ENCODE assay signal across 6 worm cellular contexts in the genomic region with DNA sequence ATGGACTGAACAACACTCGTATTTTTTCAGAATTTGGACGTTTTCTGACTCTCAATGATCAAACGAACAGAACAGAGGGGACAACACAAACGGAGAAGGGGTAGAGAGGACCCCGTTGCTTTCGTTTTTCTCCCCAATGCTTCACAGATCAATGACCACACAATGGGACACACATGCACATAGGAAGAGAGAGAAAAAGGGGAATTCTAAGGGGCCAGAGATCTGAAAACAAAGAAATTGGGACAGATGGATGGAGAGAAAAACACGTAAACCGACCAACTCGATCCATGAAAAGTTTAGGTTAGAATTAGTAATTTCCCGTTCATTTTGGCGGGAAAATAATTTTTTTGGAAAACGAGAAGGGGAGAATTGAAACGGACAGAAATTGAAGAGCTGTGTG.
A peak's percentile ranks its signal among the peaks of the same experiment; 100 is the strongest.
TF ChIP-seq lines count a peak whose summit lies in the region.

No protein-coding gene starts in this region.

TF ChIP-seq in whole organism, L1 larva, 84 proteins besides CTCF, POLR2A, EP300 and RAD21 (continues in another document):
- TF ChIP-seq rnt-1 (tag; optimal IDR thresholded peaks at IDR 0.05; lab: Kevin White, UChicago): peak; percentile 32
- no peak for TF ChIP-seq ceh-8 (GFP tag; optimal IDR thresholded peaks at IDR 0.05; lab: Kevin White, UChicago)
- TF ChIP-seq C34B4.2 (tag; optimal IDR thresholded peaks at IDR 0.05; lab: Kevin White, UChicago): no peak
- no peak for TF ChIP-seq mep-1 (tag; optimal IDR thresholded peaks at IDR 0.05; lab: Kevin White, UChicago)
- TF ChIP-seq ama-1 (optimal IDR thresholded peaks at IDR 0.05; lab: Kevin White, UChicago): no peak
- TF ChIP-seq C04F5.9 (tag; optimal IDR thresholded peaks at IDR 0.05; lab: Kevin White, UChicago): no peak
- TF ChIP-seq nhr-84 (tag; optimal IDR thresholded peaks at IDR 0.05; lab: Kevin White, UChicago): no peak
- TF ChIP-seq efl-3 (GFP tag; optimal IDR thresholded peaks at IDR 0.05; lab: Kevin White, UChicago): no peak
- no peak for TF ChIP-seq F16B12.6 (tag; optimal IDR thresholded peaks at IDR 0.05; lab: Kevin White, UChicago)
- TF ChIP-seq dsc-1 (tag; optimal IDR thresholded peaks at IDR 0.05; lab: Kevin White, UChicago): peak; percentile 24
- TF ChIP-seq lin-14 (GFP tag; optimal IDR thresholded peaks at IDR 0.05; lab: Kevin White, UChicago): peak; percentile 68
- no peak for TF ChIP-seq zip-4 (GFP tag; optimal IDR thresholded peaks at IDR 0.05; lab: Kevin White, UChicago)
- TF ChIP-seq fkh-8 (tag; optimal IDR thresholded peaks at IDR 0.05; lab: Kevin White, UChicago): no peak
- no peak for TF ChIP-seq swsn-7 (tag; optimal IDR thresholded peaks at IDR 0.05; lab: Kevin White, UChicago)
- peak; percentile 55 for TF ChIP-seq nhr-71 (tag; optimal IDR thresholded peaks at IDR 0.05; lab: Kevin White, UChicago)

TF ChIP-seq in whole organism, L2 larva, 48 proteins besides CTCF, POLR2A, EP300 and RAD21:
- TF ChIP-seq F13H6.1 (tag; optimal IDR thresholded peaks at IDR 0.05; lab: Kevin White, UChicago) (peak; percentile 22), mdl-1 (tag; optimal IDR thresholded peaks at IDR 0.05; lab: Kevin White, UChicago) (peak; percentile 34 to 38), egl-27 (tag; optimal IDR thresholded peaks at IDR 0.05; lab: Kevin White, UChicago) (no peak), zag-1 (tag; optimal IDR thresholded peaks at IDR 0.05; lab: Kevin White, UChicago) (peak; percentile 12), sma-9 (GFP tag; optimal IDR thresholded peaks at IDR 0.05; lab: Kevin White, UChicago) (peak; percentile 11), sma-9 (tag; optimal IDR thresholded peaks at IDR 0.05; lab: Kevin White, UChicago) (no peak)

TF ChIP-seq in whole organism, L3 larva, 47 proteins besides CTCF, POLR2A, EP300 and RAD21:
- no peak for TF ChIP-seq ztf-11 (tag; optimal IDR thresholded peaks at IDR 0.05; lab: Kevin White, UChicago)
- TF ChIP-seq nfya-1 (tag; optimal IDR thresholded peaks at IDR 0.05; lab: Kevin White, UChicago; ENCODE audit: insufficient read depth): peak; percentile 34
- TF ChIP-seq lin-39 (tag; optimal IDR thresholded peaks at IDR 0.05; lab: Kevin White, UChicago): no peak
TF ChIP-seq in whole organism, L3 larva: peak in this region for 1.

TF ChIP-seq in whole organism, L4 larva, 104 proteins besides CTCF, POLR2A, EP300 and RAD21 (continues in another document):
- no peak for TF ChIP-seq zag-1 (tag; optimal IDR thresholded peaks at IDR 0.05; lab: Kevin White, UChicago)
- TF ChIP-seq hmg-1.1 (GFP tag; IDR thresholded peaks at IDR 0.05; lab: Robert Waterston, UW): peak; percentile 41; the same call in 1 of the 2 replicates
- TF ChIP-seq aly-2 (tag; optimal IDR thresholded peaks at IDR 0.05; lab: Kevin White, UChicago): no peak
- TF ChIP-seq daf-16 (GFP tag; optimal IDR thresholded peaks at IDR 0.05; lab: Kevin White, UChicago): peak in 1 of 2 experiments; percentile 6
- no peak for TF ChIP-seq daf-16 (tag; optimal IDR thresholded peaks at IDR 0.05; lab: Kevin White, UChicago)
- no peak for TF ChIP-seq T20F7.1 (GFP tag; optimal IDR thresholded peaks at IDR 0.05; lab: Kevin White, UChicago)
- TF ChIP-seq duxl-1 (tag; optimal IDR thresholded peaks at IDR 0.05; lab: Kevin White, UChicago; ENCODE audit: poor library complexity): no peak
- no peak for TF ChIP-seq snpc-4 (tag; optimal IDR thresholded peaks at IDR 0.05; lab: Kevin White, UChicago)
- no peak for TF ChIP-seq attf-4 (tag; optimal IDR thresholded peaks at IDR 0.05; lab: Kevin White, UChicago)
- no peak for TF ChIP-seq nhr-10 (tag; optimal IDR thresholded peaks at IDR 0.05; lab: Kevin White, UChicago)
- no peak for TF ChIP-seq cey-2 (tag; optimal IDR thresholded peaks at IDR 0.05; lab: Kevin White, UChicago; ENCODE audit: borderline replicate concordance, insufficient read depth)
- TF ChIP-seq madf-5 (GFP tag; IDR thresholded peaks at IDR 0.05; lab: Robert Waterston, UW): no peak
- TF ChIP-seq F44E2.7 (GFP tag; IDR thresholded peaks at IDR 0.05; lab: Robert Waterston, UW): no peak
- no peak for TF ChIP-seq mxl-2 (GFP tag; conservative IDR thresholded peaks at IDR 0.05; lab: Robert Waterston, UW)
- peak; percentile 32 for TF ChIP-seq hlh-11 (tag; optimal IDR thresholded peaks at IDR 0.05; lab: Kevin White, UChicago)
- peak in 1 of 2 experiments; percentile 9 for TF ChIP-seq hif-1 (tag; optimal IDR thresholded peaks at IDR 0.05; lab: Kevin White, UChicago)
- TF ChIP-seq saeg-2 (GFP tag; IDR thresholded peaks at IDR 0.05; lab: Robert Waterston, UW): no peak
- TF ChIP-seq ceh-28 (tag; optimal IDR thresholded peaks at IDR 0.05; lab: Kevin White, UChicago): no peak
- TF ChIP-seq arid-1 (GFP tag; conservative IDR thresholded peaks at IDR 0.05; lab: Robert Waterston, UW): no peak
- TF ChIP-seq sdz-12 (GFP tag; optimal IDR thresholded peaks at IDR 0.05; lab: Kevin White, UChicago): no peak
- peak in 1 of 2 experiments; percentile 6 for TF ChIP-seq mdl-1 (tag; optimal IDR thresholded peaks at IDR 0.05; lab: Kevin White, UChicago)

TF ChIP-seq in whole organism, late embryonic, 69 proteins besides CTCF, POLR2A, EP300 and RAD21:
- no peak for TF ChIP-seq sdc-2 (tag; optimal IDR thresholded peaks at IDR 0.05; lab: Kevin White, UChicago)
- TF ChIP-seq elt-2 (tag; optimal IDR thresholded peaks at IDR 0.05; lab: Kevin White, UChicago): no peak
- no peak for TF ChIP-seq pag-3 (tag; optimal IDR thresholded peaks at IDR 0.05; lab: Kevin White, UChicago; ENCODE audit: borderline replicate concordance)
- TF ChIP-seq zip-5 (tag; optimal IDR thresholded peaks at IDR 0.05; lab: Kevin White, UChicago): no peak
- TF ChIP-seq elt-4 (tag; optimal IDR thresholded peaks at IDR 0.05; lab: Kevin White, UChicago): no peak
- TF ChIP-seq ceh-45 (GFP tag; IDR thresholded peaks at IDR 0.05; lab: Robert Waterston, UW): no peak
- TF ChIP-seq ceh-18 (tag; optimal IDR thresholded peaks at IDR 0.05; lab: Kevin White, UChicago): peak; percentile 11
- peak; percentile 7 for TF ChIP-seq tbx-2 (tag; optimal IDR thresholded peaks at IDR 0.05; lab: Kevin White, UChicago)
- TF ChIP-seq K02D7.2 (tag; optimal IDR thresholded peaks at IDR 0.05; lab: Kevin White, UChicago): no peak
- no peak for TF ChIP-seq lim-6 (tag; optimal IDR thresholded peaks at IDR 0.05; lab: Kevin White, UChicago)
- no peak for TF ChIP-seq K09A11.1 (tag; optimal IDR thresholded peaks at IDR 0.05; lab: Kevin White, UChicago; ENCODE audit: insufficient read depth)
- TF ChIP-seq npax-4 (tag; optimal IDR thresholded peaks at IDR 0.05; lab: Kevin White, UChicago): no peak
- TF ChIP-seq ceh-2 (tag; optimal IDR thresholded peaks at IDR 0.05; lab: Kevin White, UChicago): no peak
- no peak for TF ChIP-seq che-1 (tag; optimal IDR thresholded peaks at IDR 0.05; lab: Kevin White, UChicago)
- TF ChIP-seq ceh-14 (tag; optimal IDR thresholded peaks at IDR 0.05; lab: Kevin White, UChicago): no peak
- no peak for TF ChIP-seq pha-2 (tag; optimal IDR thresholded peaks at IDR 0.05; lab: Kevin White, UChicago)
- no peak for TF ChIP-seq eyg-1 (tag; optimal IDR thresholded peaks at IDR 0.05; lab: Kevin White, UChicago)
- TF ChIP-seq T23F11.4 (GFP tag; optimal IDR thresholded peaks at IDR 0.05; lab: Kevin White, UChicago): no peak
- peak; percentile 35 for TF ChIP-seq unc-42 (tag; optimal IDR thresholded peaks at IDR 0.05; lab: Kevin White, UChicago)
- no peak for TF ChIP-seq unc-55 (GFP tag; optimal IDR thresholded peaks at IDR 0.05; lab: Kevin White, UChicago)
- peak; percentile 47 for TF ChIP-seq ceh-31 (tag; optimal IDR thresholded peaks at IDR 0.05; lab: Kevin White, UChicago)

TF ChIP-seq in whole organism, young adult, 124 proteins besides CTCF, POLR2A, EP300 and RAD21:
- TF ChIP-seq K12H6.12 (tag; optimal IDR thresholded peaks at IDR 0.05; lab: Kevin White, UChicago) (peak; percentile 6), somi-1 (GFP tag; optimal IDR thresholded peaks at IDR 0.05; lab: Kevin White, UChicago) (peak; percentile 25), lin-35 (GFP tag; optimal IDR thresholded peaks at IDR 0.05; lab: Kevin White, UChicago) (no peak)
